Fruit fly (Drosophila melanogaster): ENCODE data around the gene sba.

sba gene

dm6 chr3R:23887096-23887421, 35.7 kb downstream of the sba start:
- peak; percentile 98 for TF ChIP-seq CG14655 (GFP tag; optimal IDR thresholded peaks at IDR 0.05)
- peak; percentile 88 for TF ChIP-seq Pif1B (GFP tag; optimal IDR thresholded peaks at IDR 0.05)
- TF ChIP-seq CG13204 (GFP tag; optimal IDR thresholded peaks at IDR 0.05), result peak; percentile 76
- TF ChIP-seq CG34367 (tag; optimal IDR thresholded peaks at IDR 0.05), result peak; percentile 93
- peak; percentile 96 for TF ChIP-seq CG17806 (tag; optimal IDR thresholded peaks at IDR 0.05)
- peak; percentile 95 for TF ChIP-seq rn (GFP tag; IDR thresholded peaks at IDR 0.05)
- TF ChIP-seq D1 (tag; optimal IDR thresholded peaks at IDR 0.05), result peak; percentile 86
- peak; percentile 87 for TF ChIP-seq Snoo (tag; optimal IDR thresholded peaks at IDR 0.05)
- TF ChIP-seq CG9948 (tag; optimal IDR thresholded peaks at IDR 0.05), result peak; percentile 97
- TF ChIP-seq Ets98B (GFP tag; IDR thresholded peaks at IDR 0.05), result peak; percentile 98
- no peak for TF ChIP-seq EcR (GFP tag; optimal IDR thresholded peaks at IDR 0.05)
- TF ChIP-seq CG8301 (tag; optimal IDR thresholded peaks at IDR 0.05), result peak; percentile 98
- peak; percentile 99 for TF ChIP-seq CG32121 (GFP tag; IDR thresholded peaks at IDR 0.05)
- peak; percentile 96 for TF ChIP-seq CG8159 (tag; optimal IDR thresholded peaks at IDR 0.05)
- TF ChIP-seq CG12605 (GFP tag; IDR thresholded peaks at IDR 0.05), result peak; percentile 97
- TF ChIP-seq CG15710 (tag; optimal IDR thresholded peaks at IDR 0.05), result peak; percentile 95
- TF ChIP-seq Pif1A (GFP tag; optimal IDR thresholded peaks at IDR 0.05), result peak; percentile 93
- peak; percentile 82 for TF ChIP-seq gl (tag; optimal IDR thresholded peaks at IDR 0.05)
- TF ChIP-seq CG10348 (GFP tag; IDR thresholded peaks at IDR 0.05), result peak; percentile 94
- peak; percentile 99 for TF ChIP-seq CG4496 (GFP tag; IDR thresholded peaks at IDR 0.05)
- peak; percentile 91 for TF ChIP-seq fd96Ca (GFP tag; IDR thresholded peaks at IDR 0.05)

dm6 chr3R:23886270-23887095, 36.3 kb downstream of the sba start:
- TF ChIP-seq D1 (tag; optimal IDR thresholded peaks at IDR 0.05) (peak; percentile 90), CG14655 (GFP tag; optimal IDR thresholded peaks at IDR 0.05) (peak; percentile 95), Snoo (tag; optimal IDR thresholded peaks at IDR 0.05) (peak; percentile 95), CG9948 (tag; optimal IDR thresholded peaks at IDR 0.05) (peak; percentile 96), fd96Ca (GFP tag; IDR thresholded peaks at IDR 0.05) (peak; percentile 74), CG10348 (GFP tag; IDR thresholded peaks at IDR 0.05) (no peak), CG4496 (GFP tag; IDR thresholded peaks at IDR 0.05) (peak; percentile 91), Pif1A (GFP tag; optimal IDR thresholded peaks at IDR 0.05) (peak; percentile 96), CG13204 (GFP tag; optimal IDR thresholded peaks at IDR 0.05) (peak; percentile 87), CG12605 (GFP tag; IDR thresholded peaks at IDR 0.05) (peak; percentile 86; the same call in 1 of the 2 replicates), CG32121 (GFP tag; IDR thresholded peaks at IDR 0.05) (peak; percentile 82), rn (GFP tag; IDR thresholded peaks at IDR 0.05) (peak; percentile 70), CG34367 (tag; optimal IDR thresholded peaks at IDR 0.05) (peak; percentile 93), CG8301 (tag; optimal IDR thresholded peaks at IDR 0.05) (peak; percentile 94), Pif1B (GFP tag; optimal IDR thresholded peaks at IDR 0.05) (peak; percentile 94), EcR (GFP tag; optimal IDR thresholded peaks at IDR 0.05) (peak; percentile 65), Ets98B (GFP tag; IDR thresholded peaks at IDR 0.05) (peak; percentile 84), CG17806 (tag; optimal IDR thresholded peaks at IDR 0.05) (peak; percentile 95), CG8159 (tag; optimal IDR thresholded peaks at IDR 0.05) (peak; percentile 97), CG15710 (tag; optimal IDR thresholded peaks at IDR 0.05) (peak; percentile 96), gl (tag; optimal IDR thresholded peaks at IDR 0.05) (peak; percentile 83)

dm6 chr3R:23885660-23886059, 37.1 kb downstream of the sba start:
- TF ChIP-seq CG12605 (GFP tag; IDR thresholded peaks at IDR 0.05), result no peak
- no peak for TF ChIP-seq gl (tag; optimal IDR thresholded peaks at IDR 0.05)
- TF ChIP-seq CG14655 (GFP tag; optimal IDR thresholded peaks at IDR 0.05), result no peak
- TF ChIP-seq Ets98B (GFP tag; IDR thresholded peaks at IDR 0.05), result no peak
- TF ChIP-seq CG15710 (tag; optimal IDR thresholded peaks at IDR 0.05), result no peak
- no peak for TF ChIP-seq CG10348 (GFP tag; IDR thresholded peaks at IDR 0.05)
- no peak for TF ChIP-seq CG8301 (tag; optimal IDR thresholded peaks at IDR 0.05)
- TF ChIP-seq CG32121 (GFP tag; IDR thresholded peaks at IDR 0.05), result no peak
- TF ChIP-seq CG34367 (tag; optimal IDR thresholded peaks at IDR 0.05), result no peak
- no peak for TF ChIP-seq fd96Ca (GFP tag; IDR thresholded peaks at IDR 0.05)
- TF ChIP-seq D1 (tag; optimal IDR thresholded peaks at IDR 0.05), result no peak
- TF ChIP-seq CG4496 (GFP tag; IDR thresholded peaks at IDR 0.05), result no peak
- no peak for TF ChIP-seq CG9948 (tag; optimal IDR thresholded peaks at IDR 0.05)
- no peak for TF ChIP-seq CG8159 (tag; optimal IDR thresholded peaks at IDR 0.05)
- TF ChIP-seq Pif1B (GFP tag; optimal IDR thresholded peaks at IDR 0.05), result no peak
- TF ChIP-seq Pif1A (GFP tag; optimal IDR thresholded peaks at IDR 0.05), result no peak
- TF ChIP-seq Snoo (tag; optimal IDR thresholded peaks at IDR 0.05), result no peak
- TF ChIP-seq CG17806 (tag; optimal IDR thresholded peaks at IDR 0.05), result no peak
- no peak for TF ChIP-seq CG13204 (GFP tag; optimal IDR thresholded peaks at IDR 0.05)
- TF ChIP-seq rn (GFP tag; IDR thresholded peaks at IDR 0.05), result no peak

DNA sequence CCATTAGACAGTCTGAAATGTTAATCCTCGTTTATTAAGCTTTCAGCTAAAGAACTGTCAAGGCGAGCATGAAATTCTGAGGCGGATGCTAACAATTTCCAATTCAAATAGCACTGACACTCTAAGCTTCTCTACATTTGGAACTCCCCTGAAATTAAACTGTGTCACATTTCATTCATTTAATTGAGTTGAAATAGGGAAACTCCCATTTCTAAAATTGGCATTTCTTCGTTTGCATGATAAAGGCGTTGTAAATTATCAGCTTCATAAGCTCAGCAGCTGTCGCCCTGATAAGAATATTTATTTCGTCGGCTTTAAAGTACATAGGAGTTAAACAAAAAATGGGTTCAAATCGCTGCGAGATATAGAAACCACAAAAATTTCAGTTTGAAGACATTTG, 37.6 kb downstream of the sba start:
- no peak for TF ChIP-seq CG13204 (GFP tag; optimal IDR thresholded peaks at IDR 0.05)
- no peak for TF ChIP-seq CG8159 (tag; optimal IDR thresholded peaks at IDR 0.05)
- no peak for TF ChIP-seq CG32121 (GFP tag; IDR thresholded peaks at IDR 0.05)
- no peak for TF ChIP-seq CG12605 (GFP tag; IDR thresholded peaks at IDR 0.05)

- no peak for TF ChIP-seq CG14655 (GFP tag; optimal IDR thresholded peaks at IDR 0.05)
- TF ChIP-seq EcR (GFP tag; optimal IDR thresholded peaks at IDR 0.05), result peak; percentile 67
These were observed 38.6 kb downstream of the sba start for dm6 chr3R:23884088-23884727.
